Fruit fly (Drosophila melanogaster): ENCODE data around the gene CG10163.

CG10163 gene

DNA sequence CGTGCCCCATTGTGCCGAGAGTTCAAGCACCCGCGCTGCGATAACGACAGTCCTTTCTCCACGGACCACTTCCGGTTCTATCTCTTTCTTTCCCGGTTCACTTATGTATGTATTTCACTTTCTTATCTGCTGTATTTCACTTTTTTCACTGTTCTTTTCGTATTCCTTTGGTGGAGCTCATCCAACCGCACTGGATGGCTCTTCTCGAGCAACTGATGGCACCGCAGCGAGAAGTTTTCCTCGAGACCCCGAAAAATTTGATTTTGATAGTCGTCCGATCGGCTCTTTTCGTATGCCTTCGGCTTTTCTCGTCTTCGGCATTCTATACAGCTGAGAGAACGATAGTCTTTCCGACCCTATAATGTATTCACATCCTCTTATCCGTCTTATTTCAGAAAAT is 40.8 kb downstream of the CG10163 start, which contains the start of gene LanA:
LanA (minus strand) TSS at position 217 of the 400 bp plus-strand sequence.
- peak; percentile 14; the same call in 1 of the 3 replicates for TF ChIP-seq eg (GFP tag; IDR thresholded peaks at IDR 0.05)
- peak; percentile 7 for TF ChIP-seq achi (GFP tag; optimal IDR thresholded peaks at IDR 0.05)
- peak; percentile 67 for TF ChIP-seq svp (GFP tag)
- peak; percentile 52; the same call in 2 of the 3 replicates for TF ChIP-seq CG6163 (GFP tag; IDR thresholded peaks at IDR 0.05)
- peak; percentile 9 for TF ChIP-seq fkh (GFP tag; optimal IDR thresholded peaks at IDR 0.05)
- peak; percentile 35 for TF ChIP-seq Sox102F (GFP tag; optimal IDR thresholded peaks at IDR 0.05)
- TF ChIP-seq Eip75B (GFP tag; optimal IDR thresholded peaks at IDR 0.05): no peak
- no peak for TF ChIP-seq Sox15 (GFP tag; optimal IDR thresholded peaks at IDR 0.05)
- peak; percentile 67 for TF ChIP-seq Blimp-1 (GFP tag; optimal IDR thresholded peaks at IDR 0.05)
- peak; percentile 37 for TF ChIP-seq CG6854 (GFP tag; optimal IDR thresholded peaks at IDR 0.05)
- no peak for TF ChIP-seq Met (GFP tag; optimal IDR thresholded peaks at IDR 0.05)
- peak; percentile 7 for TF ChIP-seq CG3919 (GFP tag; optimal IDR thresholded peaks at IDR 0.05)
- TF ChIP-seq CG9139 (GFP tag; optimal IDR thresholded peaks at IDR 0.05): no peak
- peak; percentile 25 for TF ChIP-seq vri (GFP tag; optimal IDR thresholded peaks at IDR 0.05)

DNA sequence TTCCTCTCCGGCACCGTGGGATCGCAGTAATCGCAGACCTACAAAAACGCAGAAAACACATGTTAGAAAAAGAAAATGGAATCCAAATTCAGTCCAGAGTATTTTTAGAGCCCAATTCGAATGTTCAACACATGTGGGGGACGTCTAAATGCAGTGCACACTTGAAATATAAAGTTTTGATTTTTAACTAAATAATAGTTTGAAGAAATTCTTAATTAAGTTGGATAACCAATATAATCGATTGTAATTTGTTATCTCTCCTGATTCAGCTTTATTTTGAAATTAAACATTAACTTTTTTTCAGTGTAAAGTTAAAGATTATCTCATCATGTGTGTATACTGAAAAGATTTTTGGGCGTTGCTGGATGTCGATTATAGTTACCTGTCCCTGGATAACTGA is 41.3 kb downstream of the CG10163 start:
- peak; percentile 69 for TF ChIP-seq esn (GFP tag; optimal IDR thresholded peaks at IDR 0.05)
- peak; percentile 21 for TF ChIP-seq achi (GFP tag; optimal IDR thresholded peaks at IDR 0.05)
- TF ChIP-seq CG10631 (GFP tag; optimal IDR thresholded peaks at IDR 0.05): peak; percentile 55
- TF ChIP-seq CG6163 (GFP tag; IDR thresholded peaks at IDR 0.05): 0 out of 3 replicates have a peak, but pooled peaks have one; percentile 35
- TF ChIP-seq Sox15 (GFP tag; optimal IDR thresholded peaks at IDR 0.05): no peak
- TF ChIP-seq Gug (GFP tag; IDR thresholded peaks at IDR 0.05): peak; percentile 26; the same call in 1 of the 2 replicates
- TF ChIP-seq CG32006 (GFP tag; optimal IDR thresholded peaks at IDR 0.05): peak; percentile 50
- no peak for TF ChIP-seq CG16779 (tag; optimal IDR thresholded peaks at IDR 0.05)
- TF ChIP-seq Hr39 (GFP tag; optimal IDR thresholded peaks at IDR 0.05): peak; percentile 52
- TF ChIP-seq eg (GFP tag; IDR thresholded peaks at IDR 0.05): peak; percentile 52; the same call in 2 of the 3 replicates
- TF ChIP-seq acj6 (GFP tag; optimal IDR thresholded peaks at IDR 0.05): peak; percentile 42
- peak; percentile 4 for TF ChIP-seq CG34406 (GFP tag; optimal IDR thresholded peaks at IDR 0.05)
- TF ChIP-seq CG15336 (GFP tag; IDR thresholded peaks at IDR 0.05): peak; percentile 29; the same call in 1 of the 2 replicates
- peak; percentile 30 for TF ChIP-seq CG8632 (GFP tag; optimal IDR thresholded peaks at IDR 0.05)
- no peak for TF ChIP-seq Ets96B (tag; optimal IDR thresholded peaks at IDR 0.05)
- peak; percentile 53 for TF ChIP-seq Sox102F (GFP tag; optimal IDR thresholded peaks at IDR 0.05)
- TF ChIP-seq Met (GFP tag; optimal IDR thresholded peaks at IDR 0.05): peak; percentile 67
- TF ChIP-seq CG31627 (GFP tag; optimal IDR thresholded peaks at IDR 0.05): peak; percentile 35
- TF ChIP-seq CG6276 (GFP tag; optimal IDR thresholded peaks at IDR 0.05): no peak
- TF ChIP-seq svp (GFP tag): peak; percentile 65
- peak; percentile 29 for TF ChIP-seq vri (GFP tag; optimal IDR thresholded peaks at IDR 0.05)
- no peak for TF ChIP-seq topi (GFP tag; optimal IDR thresholded peaks at IDR 0.05)
- TF ChIP-seq CG8119 (GFP tag; IDR thresholded peaks at IDR 0.05): peak; percentile 47; the same call in 2 of the 3 replicates
- peak; percentile 37 for TF ChIP-seq CG6792 (GFP tag; optimal IDR thresholded peaks at IDR 0.05)

DNA sequence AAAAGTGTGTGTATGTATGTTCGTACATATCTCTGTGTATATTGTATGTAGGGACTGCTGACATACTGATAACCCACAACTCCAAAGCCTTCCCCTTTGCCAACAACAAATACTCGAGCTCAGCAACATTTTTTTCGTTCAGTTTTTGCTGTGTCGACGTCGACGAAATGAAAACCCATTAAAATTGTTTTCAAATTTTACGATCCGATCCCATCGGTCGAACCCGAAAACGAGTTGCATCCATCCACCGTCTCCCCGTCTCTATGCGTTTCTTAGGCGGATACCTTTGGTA is 41.8 kb downstream of the CG10163 start:
- TF ChIP-seq CG6808 (GFP tag; optimal IDR thresholded peaks at IDR 0.05) (no peak), svp (GFP tag) (peak; percentile 70)

DNA sequence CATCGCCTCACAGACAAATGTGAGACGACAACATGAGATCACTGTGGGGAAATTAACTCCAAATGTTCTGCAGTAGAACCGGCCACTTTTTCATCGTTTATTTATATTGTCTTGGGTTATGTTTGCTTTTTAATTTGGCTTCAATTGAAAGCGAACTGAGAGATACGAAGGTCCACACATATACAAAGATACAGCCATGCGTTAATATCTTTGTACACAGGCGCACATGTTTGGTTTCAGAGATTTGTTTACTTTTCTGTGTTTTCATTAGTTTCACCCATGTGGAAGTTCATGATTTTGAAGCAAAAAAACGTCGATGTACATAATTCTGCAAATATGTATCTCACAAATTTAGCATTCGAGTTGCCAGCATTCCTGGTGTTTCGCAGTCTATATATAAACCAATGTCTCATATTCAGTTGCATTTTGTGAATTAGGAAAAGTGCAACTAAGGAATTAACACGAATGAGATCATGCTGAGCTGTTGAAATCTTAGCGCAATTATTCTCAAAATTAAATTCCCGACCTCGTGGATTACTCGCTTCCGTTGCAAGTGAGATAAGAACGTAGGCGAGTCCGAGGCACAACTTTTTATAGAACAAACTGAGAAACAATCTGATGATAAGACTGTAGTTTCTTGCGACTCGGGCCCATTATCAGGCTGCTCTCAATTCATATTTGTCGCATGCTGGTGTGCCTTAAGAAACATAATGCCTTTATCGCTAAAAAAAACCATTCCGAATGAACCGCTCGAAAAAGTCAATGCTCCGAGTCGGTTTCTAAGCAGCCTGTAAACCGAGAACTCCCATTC is 42.4 kb downstream of the CG10163 start:
- TF ChIP-seq pdm3 (GFP tag; optimal IDR thresholded peaks at IDR 0.05): no peak
- no peak for TF ChIP-seq net (GFP tag; optimal IDR thresholded peaks at IDR 0.05)
- peak; percentile 97 for TF ChIP-seq fkh (GFP tag; optimal IDR thresholded peaks at IDR 0.05)

Data from whole organism, prepupa.